Worm (Caenorhabditis elegans) whole organism, L3 larva: Measurements from ENCODE around the gene clc-7.

Experiments used
- aly-2 ChIP-seq: fragments of 150-350 bp; optimal IDR thresholded peaks from 2 replicates; lab custom pipeline; 2014; ENCODE audit warnings: missing biosample characterization, missing genetic modification characterization
- ceh-16 ChIP-seq: sonication (generic microtip); optimal IDR thresholded peaks from 2 replicates; lab custom pipeline; 2017; ENCODE audit warnings: missing biosample characterization, missing genetic modification characterization
- elt-1 ChIP-seq: fragments of 150-350 bp; optimal IDR thresholded peaks from 2 replicates; lab custom pipeline; 2014; ENCODE audit warnings: missing biosample characterization, missing genetic modification characterization
- elt-3 ChIP-seq, 3 experiments: fragments of 150-350 bp in 1 of 3; sonication (generic microtip) in 2 of 3; optimal IDR thresholded peaks; 2 replicates in 2 of 3; 4 replicates in 1 of 3; lab custom pipeline; 2014 to 2017; ENCODE audit warnings: missing biosample characterization in 3 of 3, missing genetic modification characterization in 3 of 3
- fkh-10 ChIP-seq: sonication (generic microtip); optimal IDR thresholded peaks from 2 replicates; lab custom pipeline; 2017; ENCODE audit warnings: missing biosample characterization, missing genetic modification reagents, missing genetic modification characterization
- fos-1 ChIP-seq: fragments of 150-350 bp; optimal IDR thresholded peaks from 2 replicates; lab custom pipeline; 2014; ENCODE audit warnings: missing biosample characterization, missing genetic modification characterization
- pha-4 ChIP-seq: fragments of 150-350 bp; optimal IDR thresholded peaks from 2 replicates; lab custom pipeline; 2014; ENCODE audit warnings: missing biosample characterization, missing genetic modification reagents, missing genetic modification characterization
- pqm-1 ChIP-seq: fragments of 150-350 bp; optimal IDR thresholded peaks from 2 replicates; lab custom pipeline; 2017; ENCODE audit warnings: missing biosample characterization, missing genetic modification characterization, inconsistent platforms
- unc-62 ChIP-seq: fragments of 150-350 bp; sonication (generic microtip); optimal IDR thresholded peaks from 4 replicates; lab custom pipeline; 2014; ENCODE audit warnings: missing biosample characterization, missing genetic modification reagents, missing genetic modification characterization

DNA sequence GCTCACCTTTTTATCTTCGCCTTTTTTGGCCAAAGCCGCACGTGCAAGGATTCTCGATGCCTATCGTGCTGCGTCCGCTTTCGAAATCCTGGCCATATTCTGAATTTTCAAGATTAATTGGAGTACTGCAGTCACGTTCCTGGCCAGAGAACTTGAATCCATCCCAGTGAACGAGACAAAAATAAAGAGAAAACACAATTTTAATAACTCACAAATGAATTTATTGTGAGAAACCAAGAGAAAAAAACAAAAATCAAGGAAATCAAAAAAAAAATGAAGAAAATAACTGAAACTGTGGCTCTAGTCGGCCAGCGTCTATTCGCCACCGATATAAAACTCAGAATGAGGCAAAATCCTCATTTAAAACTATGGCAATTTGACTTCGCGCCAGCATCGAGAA is 8.7 kb upstream of the clc-7 start, which contains the start of gene C24H10.4:
- no peak for TF ChIP-seq pha-4 (tag; lab: Kevin White, UChicago)
- no peak for TF ChIP-seq unc-62 (GFP tag; lab: Kevin White, UChicago)
- no peak for TF ChIP-seq aly-2
- no peak for TF ChIP-seq fkh-10 (GFP tag; lab: Kevin White, UChicago)
- no peak for TF ChIP-seq elt-1
- TF ChIP-seq pqm-1 (tag; lab: Kevin White, UChicago): no peak
- TF ChIP-seq elt-3 (tag; optimal IDR thresholded peaks at IDR 0.05; lab: Kevin White, UChicago): no peak
- TF ChIP-seq ceh-16: no peak
- TF ChIP-seq fos-1 (tag; lab: Kevin White, UChicago): no peak
